Worm (Caenorhabditis elegans): ENCODE results near the gene sqst-5.

Gene sqst-5

DNA sequence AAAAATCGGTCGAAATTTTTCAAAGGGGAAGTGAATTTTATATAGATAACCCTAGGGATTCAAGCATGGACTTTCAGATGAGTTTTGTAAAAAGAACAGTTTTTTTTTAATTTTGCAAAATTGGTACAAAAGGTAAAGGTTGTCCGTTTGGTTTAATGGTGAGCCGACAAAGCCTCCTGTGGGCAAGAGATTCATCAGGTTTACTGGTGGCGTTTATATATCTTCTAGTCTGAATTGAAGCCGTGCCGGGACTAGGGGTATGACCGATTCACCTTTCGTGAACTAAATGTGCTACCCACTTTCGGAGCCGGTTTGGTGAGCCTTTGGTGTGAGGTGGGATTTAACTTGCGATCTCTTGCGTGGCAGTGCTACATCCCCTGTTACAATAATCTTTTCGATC lies 30.7 kb upstream of the sqst-5 start:
- TF ChIP-seq npax-4 (tag; optimal IDR thresholded peaks at IDR 0.05) (no peak), madf-2 (tag; optimal IDR thresholded peaks at IDR 0.05) (peak; percentile 23)

DNA sequence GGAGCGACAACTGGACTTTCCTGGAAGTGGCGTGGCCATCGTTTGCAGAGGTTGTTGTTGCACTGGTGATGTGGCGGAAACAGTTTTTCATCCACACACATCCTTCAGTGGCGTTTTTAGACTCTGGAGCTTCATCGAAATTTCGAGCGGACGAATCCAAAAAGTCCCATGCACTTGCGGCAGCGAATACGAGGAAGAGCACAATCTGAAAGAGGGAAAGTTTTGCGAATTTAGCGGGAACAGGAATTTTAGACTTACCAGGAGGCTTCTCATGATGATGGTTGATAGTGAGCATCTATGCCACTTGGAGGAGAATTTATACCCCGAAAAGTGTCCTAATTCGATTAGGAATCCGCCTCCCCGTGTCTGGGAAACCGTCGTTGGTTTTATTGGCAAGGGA lies 30.3 kb upstream of the sqst-5 start, which contains the start of gene F40G9.14:
Gene F40G9.14, minus strand, starts transcription at position 101 of the 400 bp plus-strand sequence.
- TF ChIP-seq pax-1 (tag; optimal IDR thresholded peaks at IDR 0.05): no peak
- TF ChIP-seq F13H6.1 (tag; optimal IDR thresholded peaks at IDR 0.05): no peak
- TF ChIP-seq rnt-1 (tag; optimal IDR thresholded peaks at IDR 0.05): no peak
- TF ChIP-seq eyg-1 (tag; optimal IDR thresholded peaks at IDR 0.05): no peak
- TF ChIP-seq C38D4.7 (GFP tag; optimal IDR thresholded peaks at IDR 0.05): no peak
- no peak for TF ChIP-seq hlh-15 (tag; optimal IDR thresholded peaks at IDR 0.05)
- TF ChIP-seq ceh-45 (GFP tag; IDR thresholded peaks at IDR 0.05): no peak

DNA sequence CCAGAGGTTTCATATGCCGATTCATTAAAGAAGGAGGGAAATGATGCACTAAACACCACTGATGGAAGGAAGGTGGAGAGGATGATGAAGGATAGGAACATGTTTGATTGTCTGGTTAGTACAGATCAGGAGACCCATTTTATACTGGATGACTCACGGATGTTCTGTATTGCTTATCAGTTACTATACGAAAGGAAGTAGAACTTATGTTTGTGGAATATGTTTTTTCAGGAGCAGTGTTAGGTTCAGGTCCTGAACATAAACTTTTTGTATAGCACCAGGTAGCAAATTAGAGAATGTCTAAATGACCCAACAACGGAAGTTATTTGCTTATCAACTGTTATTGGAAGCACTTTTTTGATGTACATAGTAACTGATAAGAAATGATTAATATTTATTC lies 28.3 kb upstream of the sqst-5 start, which contains the start of gene clec-148:
Gene clec-148, minus strand, starts transcription at position 101 of the 400 bp plus-strand sequence.
- TF ChIP-seq eyg-1 (tag; optimal IDR thresholded peaks at IDR 0.05) (no peak), ceh-30 (tag; optimal IDR thresholded peaks at IDR 0.05) (no peak), Y22D7AL.16 (tag; optimal IDR thresholded peaks at IDR 0.05) (no peak), ets-4 (tag; optimal IDR thresholded peaks at IDR 0.05) (no peak), tbx-7 (tag; optimal IDR thresholded peaks at IDR 0.05) (no peak), T23F11.4 (GFP tag; optimal IDR thresholded peaks at IDR 0.05) (no peak), C08G9.2 (tag; optimal IDR thresholded peaks at IDR 0.05) (no peak), sox-2 (GFP tag; IDR thresholded peaks at IDR 0.05) (no peak), odd-2 (tag; optimal IDR thresholded peaks at IDR 0.05) (no peak), zip-5 (tag; optimal IDR thresholded peaks at IDR 0.05) (no peak), nhr-11 (tag; optimal IDR thresholded peaks at IDR 0.05) (no peak), dve-1 (tag; optimal IDR thresholded peaks at IDR 0.05) (no peak), C38D4.7 (GFP tag; optimal IDR thresholded peaks at IDR 0.05) (no peak), pha-4 (tag; optimal IDR thresholded peaks at IDR 0.05) (no peak), mec-3 (tag; optimal IDR thresholded peaks at IDR 0.05; ENCODE audit: borderline replicate concordance) (no peak), ceh-45 (GFP tag; IDR thresholded peaks at IDR 0.05) (no peak), hlh-8 (tag; optimal IDR thresholded peaks at IDR 0.05) (no peak)

DNA sequence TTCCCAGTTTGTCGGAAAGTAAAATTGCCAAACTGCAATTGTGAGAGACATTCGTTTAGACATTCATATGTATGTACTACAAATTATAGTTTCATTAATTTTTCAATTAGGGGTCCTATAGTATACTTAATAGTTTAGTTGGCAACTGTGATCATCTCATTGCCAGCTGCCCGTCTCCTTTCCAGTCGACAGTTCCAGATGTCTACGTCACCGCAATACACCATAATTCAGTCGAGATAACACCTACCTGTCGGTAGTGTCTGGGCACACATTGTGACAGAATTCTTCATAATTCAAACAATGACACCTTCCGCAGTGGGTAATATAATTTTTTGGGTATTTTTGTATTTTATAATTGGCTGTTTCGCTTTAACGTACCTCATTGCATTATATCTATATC lies 26.1 kb upstream of the sqst-5 start, which contains the start of gene F40G9.19:
Gene F40G9.19, plus strand, starts transcription at position 301 of the 400 bp plus-strand sequence.
- TF ChIP-seq pha-2 (tag; optimal IDR thresholded peaks at IDR 0.05) (no peak), dmd-4 (tag; optimal IDR thresholded peaks at IDR 0.05; ENCODE audit: borderline replicate concordance) (no peak), ceh-9 (tag; optimal IDR thresholded peaks at IDR 0.05) (no peak), T23F11.4 (GFP tag; optimal IDR thresholded peaks at IDR 0.05) (no peak), unc-42 (tag; optimal IDR thresholded peaks at IDR 0.05) (no peak)

DNA sequence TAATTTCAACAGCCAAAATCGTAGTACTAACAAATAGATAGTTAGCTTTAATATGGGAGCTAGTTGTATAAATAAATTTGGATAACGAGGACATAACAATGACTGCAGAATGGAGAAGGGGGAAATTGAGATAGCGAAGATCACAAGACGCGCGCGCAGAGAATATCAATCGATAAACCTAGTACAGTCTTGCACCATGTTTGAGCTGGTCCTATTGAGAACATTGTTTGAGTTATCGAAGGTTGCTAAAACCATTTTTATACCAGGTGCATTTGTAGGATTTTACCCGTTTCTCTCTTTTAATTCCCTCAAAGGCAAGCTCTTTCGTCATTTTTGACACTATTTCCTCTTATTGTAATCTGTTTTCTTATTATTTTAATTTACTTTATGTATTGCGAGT lies 24.2 kb upstream of the sqst-5 start, which contains the start of the genes F40G9.9 and F40G9.12:
Gene F40G9.9, minus strand, starts transcription at position 101 of the 400 bp plus-strand sequence.
Gene F40G9.12, plus strand, starts transcription at position 231 of the 400 bp plus-strand sequence.
- no peak for TF ChIP-seq ceh-22 (tag; optimal IDR thresholded peaks at IDR 0.05)
- no peak for TF ChIP-seq nhr-11 (tag; optimal IDR thresholded peaks at IDR 0.05)
- TF ChIP-seq F13H6.1 (tag; optimal IDR thresholded peaks at IDR 0.05): no peak
- TF ChIP-seq eyg-1 (tag; optimal IDR thresholded peaks at IDR 0.05): no peak
- TF ChIP-seq K02D7.2 (tag; optimal IDR thresholded peaks at IDR 0.05): no peak
- TF ChIP-seq pha-4 (tag; optimal IDR thresholded peaks at IDR 0.05): no peak
- TF ChIP-seq ceh-19 (GFP tag; optimal IDR thresholded peaks at IDR 0.05): no peak
- TF ChIP-seq ceh-34 (tag; optimal IDR thresholded peaks at IDR 0.05): no peak
- TF ChIP-seq ets-4 (tag; optimal IDR thresholded peaks at IDR 0.05): no peak
- no peak for TF ChIP-seq ceh-14 (tag; optimal IDR thresholded peaks at IDR 0.05)
- TF ChIP-seq zip-5 (tag; optimal IDR thresholded peaks at IDR 0.05): no peak
- TF ChIP-seq unc-42 (tag; optimal IDR thresholded peaks at IDR 0.05): no peak
- no peak for TF ChIP-seq ceh-31 (tag; optimal IDR thresholded peaks at IDR 0.05)
- TF ChIP-seq C08G9.2 (tag; optimal IDR thresholded peaks at IDR 0.05): no peak
- no peak for TF ChIP-seq Y22D7AL.16 (tag; optimal IDR thresholded peaks at IDR 0.05)
- no peak for TF ChIP-seq ceh-18 (tag; optimal IDR thresholded peaks at IDR 0.05)
- TF ChIP-seq hlh-13 (GFP tag; optimal IDR thresholded peaks at IDR 0.05): no peak
- TF ChIP-seq ttx-3 (tag; optimal IDR thresholded peaks at IDR 0.05): no peak
- no peak for TF ChIP-seq pag-3 (tag; optimal IDR thresholded peaks at IDR 0.05; ENCODE audit: borderline replicate concordance)
- no peak for TF ChIP-seq odd-2 (tag; optimal IDR thresholded peaks at IDR 0.05)
